Worm (Caenorhabditis elegans): ENCODE results near the gene psmd-9.

Gene psmd-9

DNA sequence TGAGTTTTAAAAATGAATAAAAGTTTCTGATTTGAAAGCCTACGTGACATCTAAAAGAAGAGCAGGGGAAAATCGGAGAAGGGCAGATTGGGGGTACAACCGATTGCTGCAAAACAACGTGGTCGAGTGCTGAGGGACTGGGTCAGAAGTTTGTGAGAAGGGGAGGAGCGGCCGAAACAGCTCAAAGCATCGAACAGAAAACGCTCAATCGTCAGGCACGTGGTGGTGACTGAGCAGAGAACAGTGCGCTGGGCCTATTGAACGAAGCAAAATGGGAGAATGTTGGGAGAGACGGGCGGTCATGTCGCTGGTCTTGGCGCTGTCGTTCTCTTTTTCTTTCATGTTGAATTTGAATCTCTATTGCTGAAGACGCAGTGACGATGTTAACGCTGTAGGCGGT lies 10.7 kb upstream of the psmd-9 start (continued):
- TF ChIP-seq ama-1 (optimal IDR thresholded peaks at IDR 0.05) (peak; percentile 66), ama-1 (GFP tag; optimal IDR thresholded peaks at IDR 0.05) (no peak), egrh-3 (GFP tag; IDR thresholded peaks at IDR 0.05) (peak; percentile 60)

- peak; percentile 30 for TF ChIP-seq somi-1 (GFP tag; optimal IDR thresholded peaks at IDR 0.05)
- TF ChIP-seq lin-54 (GFP tag; optimal IDR thresholded peaks at IDR 0.05): peak; percentile 42
- TF ChIP-seq let-526 (GFP tag; IDR thresholded peaks at IDR 0.05): peak; percentile 48; the same call in 1 of the 2 replicates
- TF ChIP-seq egl-44 (GFP tag; IDR thresholded peaks at IDR 0.05): no peak
- TF ChIP-seq zfh-2 (GFP tag; conservative IDR thresholded peaks at IDR 0.05): no peak
- peak; percentile 21 for TF ChIP-seq attf-5 (GFP tag; optimal IDR thresholded peaks at IDR 0.05)
- TF ChIP-seq chd-7 (tag; optimal IDR thresholded peaks at IDR 0.05): no peak
- TF ChIP-seq tbp1 (GFP tag; optimal IDR thresholded peaks at IDR 0.05): peak; percentile 36
- no peak for TF ChIP-seq cebp-1 (GFP tag; IDR thresholded peaks at IDR 0.05)
- TF ChIP-seq cebp-1 (tag; optimal IDR thresholded peaks at IDR 0.05): peak; percentile 35
- TF ChIP-seq unc-130 (GFP tag; optimal IDR thresholded peaks at IDR 0.05): no peak
- no peak for TF ChIP-seq ZK185.1 (tag; optimal IDR thresholded peaks at IDR 0.05; ENCODE audit: poor library complexity, severe bottlenecking)
- no peak for TF ChIP-seq ama-1 (optimal IDR thresholded peaks at IDR 0.05)
- TF ChIP-seq ama-1 (GFP tag; optimal IDR thresholded peaks at IDR 0.05): no peak
- TF ChIP-seq F57C9.4 (tag; optimal IDR thresholded peaks at IDR 0.05): no peak
- TF ChIP-seq Y95B8A.8 (GFP tag; IDR thresholded peaks at IDR 0.05): no peak; the same call in 1 of the 2 replicates
- peak; percentile 46; the same call in 1 of the 2 replicates for TF ChIP-seq nfyb-1 (GFP tag; IDR thresholded peaks at IDR 0.05)
- TF ChIP-seq mxl-1 (tag; optimal IDR thresholded peaks at IDR 0.05): no peak
- TF ChIP-seq lir-1 (GFP tag; conservative IDR thresholded peaks at IDR 0.05): 0 out of 2 replicates have a peak, but pooled peaks have one; percentile 50
- TF ChIP-seq T07F8.4 (tag; optimal IDR thresholded peaks at IDR 0.05): no peak
- TF ChIP-seq snpc-3.4 (tag; optimal IDR thresholded peaks at IDR 0.05): no peak
- TF ChIP-seq hsf-1 (GFP tag; IDR thresholded peaks at IDR 0.05): 0 out of 2 replicates have a peak, but pooled peaks have one; percentile 16
- peak; percentile 24 for TF ChIP-seq unc-62 (GFP tag; optimal IDR thresholded peaks at IDR 0.05)
- peak; percentile 5 for TF ChIP-seq lin-40 (tag; optimal IDR thresholded peaks at IDR 0.05)
- TF ChIP-seq madf-3 (GFP tag; IDR thresholded peaks at IDR 0.05): no peak
- peak; percentile 33 for TF ChIP-seq nhr-80 (tag; optimal IDR thresholded peaks at IDR 0.05)
- no peak for TF ChIP-seq madf-8 (GFP tag; conservative IDR thresholded peaks at IDR 0.05)
- TF ChIP-seq lin-35 (GFP tag; optimal IDR thresholded peaks at IDR 0.05): no peak
Observed at ce11 chrII:6891838-6892237, 10.1 kb upstream of the psmd-9 start.

DNA sequence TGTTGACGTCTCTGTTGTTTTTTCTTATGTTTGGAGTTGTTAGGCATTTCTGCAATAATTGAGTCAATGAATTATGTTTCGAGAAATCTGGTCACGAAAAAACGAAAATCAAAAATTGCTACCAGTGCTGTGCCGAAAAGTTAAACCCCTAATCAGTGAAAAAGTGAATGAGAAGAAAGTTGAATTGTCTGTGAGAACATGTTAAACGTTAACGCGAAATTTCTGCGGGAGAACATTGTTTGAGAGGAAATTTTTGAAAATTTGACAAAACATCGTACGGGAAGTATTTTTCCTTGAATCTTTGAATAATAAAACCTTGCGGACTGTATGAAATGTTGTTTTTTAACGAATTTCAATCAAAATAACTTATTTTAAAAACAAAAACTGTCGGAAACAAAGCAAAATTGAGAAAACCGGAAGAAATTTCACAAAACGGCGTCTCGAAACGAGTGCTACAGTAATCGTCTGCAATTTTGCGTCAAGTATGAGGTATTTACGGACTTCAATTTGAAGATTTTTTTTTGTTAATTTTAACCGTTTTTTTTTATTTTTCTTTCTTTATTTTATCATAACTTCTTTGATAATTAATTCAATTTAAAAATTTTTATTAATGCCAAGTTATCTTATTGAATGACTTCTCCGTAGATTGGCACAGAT lies 8.2 kb upstream of the psmd-9 start, which contains the start of gene adal-1:
Gene adal-1 (minus strand): TSS at position 51 of the 657 bp plus-strand sequence.
- TF ChIP-seq Y56A3A.18 (GFP tag; IDR thresholded peaks at IDR 0.05) (no peak), lin-26 (GFP tag; IDR thresholded peaks at IDR 0.05) (no peak), chd-7 (tag; optimal IDR thresholded peaks at IDR 0.05) (no peak), fkh-3 (tag; optimal IDR thresholded peaks at IDR 0.05) (no peak), akir-1 (GFP tag; optimal IDR thresholded peaks at IDR 0.05) (no peak), snpc-1.3 (tag; optimal IDR thresholded peaks at IDR 0.05; ENCODE audit: insufficient read depth) (no peak), snpc-1.1 (tag; optimal IDR thresholded peaks at IDR 0.05; ENCODE audit: insufficient read depth) (peak; percentile 6), ztf-3 (GFP tag; optimal IDR thresholded peaks at IDR 0.05) (no peak), F37B4.10 (GFP tag; IDR thresholded peaks at IDR 0.05) (no peak), nhr-90 (tag; optimal IDR thresholded peaks at IDR 0.05) (no peak), ceh-100 (GFP tag; IDR thresholded peaks at IDR 0.05) (no peak), rpc-1 (optimal IDR thresholded peaks at IDR 0.05) (no peak), rpc-1 (tag; optimal IDR thresholded peaks at IDR 0.05) (no peak), lsl-1 (GFP tag; optimal IDR thresholded peaks at IDR 0.05) (peak; percentile 61), F57A8.1 (GFP tag; optimal IDR thresholded peaks at IDR 0.05) (no peak)

Measured in whole organism, young adult.